Fruit fly (Drosophila melanogaster): ENCODE measurements around the gene Ids.

DNA sequence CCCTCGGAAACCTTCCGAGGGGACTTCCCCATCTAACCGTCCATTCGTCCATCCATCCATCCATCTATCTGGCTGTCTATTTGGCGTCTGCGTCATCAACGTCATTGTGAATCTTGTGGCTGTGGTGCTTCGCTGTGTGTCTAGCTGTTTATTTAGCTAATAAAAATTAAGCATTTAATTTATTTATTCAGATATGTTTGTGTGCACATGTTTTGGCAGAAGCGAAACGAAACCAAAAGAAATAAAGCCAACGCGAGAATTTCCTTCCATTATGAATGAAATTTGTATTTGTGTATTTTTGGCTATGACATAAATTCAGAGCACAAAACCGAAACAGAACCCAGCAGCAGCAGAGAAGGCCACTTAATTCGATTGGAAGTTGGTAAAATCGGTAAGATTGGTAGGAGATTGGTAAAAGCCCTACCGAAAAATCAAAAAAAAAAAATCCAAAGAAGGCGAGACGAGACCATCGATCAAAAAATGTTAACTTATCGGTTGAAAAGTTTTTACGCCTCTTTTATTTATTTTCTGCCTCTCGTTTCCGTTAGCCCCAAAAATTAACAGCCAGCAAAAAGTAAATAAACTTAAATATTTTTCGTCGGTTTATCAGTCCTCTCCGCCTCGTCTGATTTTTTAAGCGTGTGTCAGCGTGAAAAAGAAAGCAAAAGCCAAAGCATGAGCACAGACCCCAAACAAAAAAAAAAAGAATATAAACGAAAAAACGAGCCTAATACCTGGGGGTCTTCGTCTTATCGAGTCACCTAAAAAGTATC, 36.9 kb downstream of the Ids start:
- TF ChIP-seq eg (GFP tag; IDR thresholded peaks at IDR 0.05) (no peak), CG3919 (GFP tag; optimal IDR thresholded peaks at IDR 0.05) (no peak), Eip78C (GFP tag) (no peak), CG6276 (GFP tag; optimal IDR thresholded peaks at IDR 0.05) (no peak), OdsH (GFP tag; optimal IDR thresholded peaks at IDR 0.05) (no peak), CG6808 (GFP tag; optimal IDR thresholded peaks at IDR 0.05) (no peak), CG4318 (GFP tag; optimal IDR thresholded peaks at IDR 0.05) (no peak)
